Worm (Caenorhabditis elegans) whole organism, L1 larva: Measurements from ENCODE around the gene pat-4.

ENCODE experiments used
- C34B4.2 ChIP-seq: sonication (generic microtip); optimal IDR thresholded peaks from 2 replicates; lab custom pipeline; 2017; ENCODE audit warnings: mild to moderate bottlenecking, missing genetic modification characterization, missing compliant biosample characterization
- F16B12.6 ChIP-seq: fragments of 150-350 bp; optimal IDR thresholded peaks from 2 replicates; lab custom pipeline; 2014; ENCODE audit warnings: missing biosample characterization, missing genetic modification characterization
- aha-1 ChIP-seq: fragments of 150-350 bp; optimal IDR thresholded peaks from 2 replicates; lab custom pipeline; 2014; ENCODE audit warnings: missing biosample characterization, missing genetic modification characterization
- alr-1 ChIP-seq: fragments of 200-800 bp; sonication (Bioruptor generic); optimal IDR thresholded peaks from 2 replicates; lab custom pipeline; 2018; ENCODE audit warnings: borderline replicate concordance, mild to moderate bottlenecking, missing genetic modification characterization, missing compliant biosample characterization
- ama-1 ChIP-seq: fragments of 150-350 bp; optimal IDR thresholded peaks from 2 replicates; lab custom pipeline; 2014
- ceh-8 ChIP-seq: fragments of 200-800 bp; sonication (Bioruptor generic); optimal IDR thresholded peaks from 2 replicates; lab custom pipeline; 2018; ENCODE audit warnings: mild to moderate bottlenecking, missing genetic modification characterization, moderate library complexity, missing compliant biosample characterization
- ceh-82 ChIP-seq, 3 experiments: fragments of 150-350 bp in 1 of 3; sonication (generic microtip) in 2 of 3; optimal IDR thresholded peaks; 2 replicates each; lab custom pipeline; 2014 to 2017; ENCODE audit warnings: missing biosample characterization in 3 of 3, missing genetic modification characterization in 3 of 3
- ces-1 ChIP-seq: fragments of 150-350 bp; optimal IDR thresholded peaks from 2 replicates; lab custom pipeline; 2014; ENCODE audit warnings: missing biosample characterization, missing genetic modification reagents, missing genetic modification characterization
- dpl-1 ChIP-seq, 3 experiments: fragments of 150-350 bp in 2 of 3; sonication (generic microtip) in 1 of 3; optimal IDR thresholded peaks; 2 replicates each; lab custom pipeline; 2014 to 2017; ENCODE audit warnings: missing biosample characterization in 3 of 3, missing genetic modification characterization in 3 of 3, missing genetic modification reagents in 3 of 3
- dsc-1 ChIP-seq: sonication (generic microtip); optimal IDR thresholded peaks from 2 replicates; lab custom pipeline; 2016; ENCODE audit warnings: mild to moderate bottlenecking, missing genetic modification characterization, missing compliant biosample characterization
- efl-1 ChIP-seq, 4 experiments: fragments of 150-350 bp; optimal IDR thresholded peaks in 3 of 4; peaks in 1 of 4; 1 replicate in 1 of 4; 2 replicates in 3 of 4; lab custom pipeline; 2014; ENCODE audit warnings: missing biosample characterization in 2 of 4, missing genetic modification characterization in 2 of 4, missing genetic modification reagents in 2 of 4
- elt-2 ChIP-seq: sonication (generic microtip); optimal IDR thresholded peaks from 2 replicates; lab custom pipeline; 2016; ENCODE audit warnings: missing genetic modification characterization, mild to moderate bottlenecking, inconsistent platforms, missing compliant biosample characterization, missing genetic modification reagents
- elt-3 ChIP-seq, 6 experiments: fragments of 150-350 bp in 1 of 6; sonication (generic microtip); optimal IDR thresholded peaks; 2 replicates each; lab custom pipeline; 2017 to 2018; ENCODE audit warnings: missing biosample characterization in 6 of 6, missing genetic modification characterization in 6 of 6, inconsistent platforms in 1 of 6
- ets-5 ChIP-seq: fragments of 200-800 bp; sonication (Bioruptor generic); IDR thresholded peaks from 2 replicates; pipeline ENCODE4 v1.3.6; 2022; ENCODE audit warnings: missing genetic modification characterization, missing compliant biosample characterization
- fkh-4 ChIP-seq: sonication (generic microtip); optimal IDR thresholded peaks from 2 replicates; lab custom pipeline; 2016; ENCODE audit warnings: missing compliant biosample characterization, missing genetic modification characterization, borderline replicate concordance
- grh-1 ChIP-seq: fragments of 200-800 bp; sonication (Bioruptor generic); IDR thresholded peaks from 2 replicates; pipeline ENCODE4 v1.3.6; 2022; ENCODE audit warnings: missing genetic modification reagents, missing genetic modification characterization, missing compliant biosample characterization
- hlh-17 ChIP-seq: fragments of 200-800 bp; sonication (Bioruptor generic); optimal IDR thresholded peaks from 2 replicates; lab custom pipeline; 2018; ENCODE audit warnings: missing genetic modification characterization, mild to moderate bottlenecking, missing compliant biosample characterization, moderate library complexity, borderline replicate concordance
- hpl-2 ChIP-seq: fragments of 150-350 bp; optimal IDR thresholded peaks from 2 replicates; lab custom pipeline; 2014; ENCODE audit warnings: missing biosample characterization, missing genetic modification reagents, missing genetic modification characterization
- irx-1 ChIP-seq: sonication (generic microtip); optimal IDR thresholded peaks from 2 replicates; lab custom pipeline; 2016; ENCODE audit warnings: missing genetic modification characterization, missing compliant biosample characterization
- jun-1 ChIP-seq: fragments of 150-350 bp; optimal IDR thresholded peaks from 2 replicates; lab custom pipeline; 2014; ENCODE audit warnings: missing biosample characterization, missing genetic modification reagents, missing genetic modification characterization
- lin-14 ChIP-seq: fragments of 200-800 bp; sonication (Bioruptor generic); optimal IDR thresholded peaks from 2 replicates; lab custom pipeline; 2018; ENCODE audit warnings: mild to moderate bottlenecking, missing genetic modification characterization, moderate library complexity, missing compliant biosample characterization
- lin-15B ChIP-seq: fragments of 150-350 bp; sonication (generic microtip); optimal IDR thresholded peaks from 3 replicates; lab custom pipeline; 2014; ENCODE audit warnings: missing biosample characterization, missing genetic modification characterization
- lin-35 ChIP-seq, 2 experiments: fragments of 150-350 bp; optimal IDR thresholded peaks; 2 replicates each; lab custom pipeline; 2014; ENCODE audit warnings: missing biosample characterization in 2 of 2, missing genetic modification characterization in 2 of 2, missing genetic modification reagents in 2 of 2
- lin-39 ChIP-seq: fragments of 150-350 bp; optimal IDR thresholded peaks from 2 replicates; lab custom pipeline; 2014; ENCODE audit warnings: missing biosample characterization, missing genetic modification reagents, missing genetic modification characterization
- lsy-2 ChIP-seq, 2 experiments: fragments of 150-350 bp; optimal IDR thresholded peaks; 2 replicates each; lab custom pipeline; 2014; ENCODE audit warnings: missing biosample characterization in 2 of 2, missing genetic modification characterization in 2 of 2
- mdl-1 ChIP-seq, 2 experiments: fragments of 150-350 bp; optimal IDR thresholded peaks; 2 replicates each; lab custom pipeline; 2014 to 2017; ENCODE audit warnings: missing biosample characterization in 2 of 2, missing genetic modification characterization in 2 of 2, inconsistent platforms in 1 of 2
- mef-2 ChIP-seq: fragments of 150-350 bp; optimal IDR thresholded peaks from 2 replicates; lab custom pipeline; 2014; ENCODE audit warnings: missing biosample characterization, missing genetic modification characterization
- nhr-12 ChIP-seq: sonication (generic microtip); optimal IDR thresholded peaks from 2 replicates; lab custom pipeline; 2017; ENCODE audit warnings: missing biosample characterization, missing genetic modification characterization
- nhr-19 ChIP-seq: fragments of 200-800 bp; sonication (Bioruptor generic); conservative IDR thresholded peaks from 2 replicates; pipeline ENCODE4 v1.3.6; 2022; ENCODE audit warnings: missing genetic modification characterization, missing compliant biosample characterization
- nhr-20 ChIP-seq: sonication (generic microtip); optimal IDR thresholded peaks from 2 replicates; lab custom pipeline; 2016; ENCODE audit warnings: mild to moderate bottlenecking, missing genetic modification characterization, missing compliant biosample characterization
- nhr-28 ChIP-seq: fragments of 150-350 bp; optimal IDR thresholded peaks from 2 replicates; lab custom pipeline; 2014; ENCODE audit warnings: missing biosample characterization, missing genetic modification characterization
- nhr-47 ChIP-seq: sonication (generic microtip); optimal IDR thresholded peaks from 2 replicates; lab custom pipeline; 2016; ENCODE audit warnings: mild to moderate bottlenecking, missing genetic modification characterization, moderate library complexity, missing compliant biosample characterization
- nhr-71 ChIP-seq: sonication (generic microtip); optimal IDR thresholded peaks from 2 replicates; lab custom pipeline; 2016; ENCODE audit warnings: mild to moderate bottlenecking, missing genetic modification characterization, moderate library complexity, missing compliant biosample characterization
- nhr-77 ChIP-seq: fragments of 150-350 bp; optimal IDR thresholded peaks from 2 replicates; lab custom pipeline; 2014; ENCODE audit warnings: missing biosample characterization, missing genetic modification characterization
- nhr-85 ChIP-seq: sonication (generic microtip); peaks from one replicate; lab custom pipeline; 2016; ENCODE audit warnings: missing genetic modification characterization, inconsistent platforms, missing compliant biosample characterization
- nhr-90 ChIP-seq: sonication (generic microtip); optimal IDR thresholded peaks from 2 replicates; lab custom pipeline; 2016; ENCODE audit warnings: mild to moderate bottlenecking, missing genetic modification characterization, missing compliant biosample characterization; ENCODE audit not compliant: poor library complexity
- pag-3 ChIP-seq: sonication (generic microtip); optimal IDR thresholded peaks from 2 replicates; lab custom pipeline; 2017; ENCODE audit warnings: missing genetic modification characterization, mild to moderate bottlenecking, missing compliant biosample characterization, antibody characterized with exemption, borderline replicate concordance; ENCODE audit not compliant: insufficient read depth
- pax-3 ChIP-seq: fragments of 200-800 bp; sonication (Bioruptor generic); optimal IDR thresholded peaks from 2 replicates; lab custom pipeline; 2018; ENCODE audit warnings: mild to moderate bottlenecking, missing genetic modification characterization, moderate library complexity, missing compliant biosample characterization
- pqm-1 ChIP-seq: sonication (generic microtip); optimal IDR thresholded peaks from 3 replicates; lab custom pipeline; 2017; ENCODE audit warnings: missing biosample characterization, missing genetic modification characterization
- rnt-1 ChIP-seq: sonication (generic microtip); optimal IDR thresholded peaks from 2 replicates; lab custom pipeline; 2016; ENCODE audit warnings: mild to moderate bottlenecking, missing genetic modification characterization, moderate library complexity, missing compliant biosample characterization
- snu-23 ChIP-seq: sonication (generic microtip); optimal IDR thresholded peaks from 2 replicates; lab custom pipeline; 2016; ENCODE audit warnings: missing genetic modification characterization, missing compliant biosample characterization
- sox-4 ChIP-seq: sonication (generic microtip); optimal IDR thresholded peaks from 2 replicates; lab custom pipeline; 2016; ENCODE audit warnings: missing genetic modification characterization, missing compliant biosample characterization
- sup-37 ChIP-seq: fragments of 200-800 bp; sonication (Bioruptor generic); optimal IDR thresholded peaks from 2 replicates; lab custom pipeline; 2018; ENCODE audit warnings: mild to moderate bottlenecking, missing genetic modification characterization, missing compliant biosample characterization
- swsn-7 ChIP-seq: sonication (generic microtip); optimal IDR thresholded peaks from 2 replicates; lab custom pipeline; 2016; ENCODE audit warnings: missing genetic modification characterization, missing compliant biosample characterization
- tbx-2 ChIP-seq: sonication (generic microtip); optimal IDR thresholded peaks from 2 replicates; lab custom pipeline; 2016; ENCODE audit warnings: missing genetic modification characterization, missing compliant biosample characterization
- tlp-1 ChIP-seq: fragments of 150-350 bp; optimal IDR thresholded peaks from 2 replicates; lab custom pipeline; 2014; ENCODE audit warnings: missing biosample characterization, missing genetic modification characterization
- unc-30 ChIP-seq: sonication (generic microtip); optimal IDR thresholded peaks from 2 replicates; lab custom pipeline; 2017; ENCODE audit warnings: missing biosample characterization, missing genetic modification characterization
- unc-86 ChIP-seq: sonication (generic microtip); optimal IDR thresholded peaks from 2 replicates; lab custom pipeline; 2016; ENCODE audit warnings: missing genetic modification characterization, missing compliant biosample characterization
- vab-15 ChIP-seq: sonication (generic microtip); optimal IDR thresholded peaks from 2 replicates; lab custom pipeline; 2017; ENCODE audit warnings: missing genotype, mild to moderate bottlenecking, missing genetic modification characterization, missing compliant biosample characterization
- ztf-4 ChIP-seq: fragments of 150-350 bp; optimal IDR thresholded peaks from 2 replicates; lab custom pipeline; 2014; ENCODE audit warnings: missing biosample characterization, missing genetic modification characterization

Gene pat-4

DNA sequence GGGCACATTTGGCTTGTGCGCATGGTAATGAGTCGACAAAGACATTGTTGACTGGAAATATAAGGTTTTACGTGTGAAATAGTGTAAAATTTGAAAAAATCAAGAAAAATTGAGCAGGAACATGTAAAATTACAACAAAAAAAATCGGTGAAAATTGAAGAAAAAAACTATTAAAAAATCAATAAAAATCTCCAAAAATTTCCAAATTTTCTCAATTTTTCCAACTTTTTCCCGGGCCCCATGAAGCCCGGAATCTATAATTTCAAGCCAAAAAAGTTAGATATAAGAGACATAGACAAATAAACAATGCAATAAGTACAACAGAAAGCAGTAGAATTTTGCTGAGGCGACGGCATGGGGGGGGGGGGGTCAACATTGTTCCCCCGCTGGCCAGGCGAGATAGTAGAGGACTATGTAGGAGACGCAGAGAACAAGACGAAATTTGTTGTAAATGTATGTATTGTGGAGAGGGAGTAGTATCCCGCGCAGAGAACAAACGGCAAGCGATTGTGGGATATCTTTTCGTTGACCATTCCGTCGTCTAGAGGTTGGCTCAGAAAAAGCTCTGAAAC is at the start of gene pat-4:
pat-4 (minus strand) TSS at position 51 of the 572 bp plus-strand sequence.
- no peak for TF ChIP-seq pax-3 (tag; lab: Kevin White, UChicago)
- TF ChIP-seq ztf-4 (tag; lab: Kevin White, UChicago), result no peak
- peak; percentile 19 for TF ChIP-seq nhr-47 (tag; lab: Kevin White, UChicago)
- peak; percentile 80 for TF ChIP-seq lin-14 (GFP tag; lab: Kevin White, UChicago)
- TF ChIP-seq pqm-1 (tag; lab: Kevin White, UChicago), result no peak
- TF ChIP-seq nhr-28 (tag; lab: Kevin White, UChicago), result no peak
- peak; percentile 56 for TF ChIP-seq nhr-19
- no peak for TF ChIP-seq hlh-17 (GFP tag; lab: Kevin White, UChicago)
- TF ChIP-seq unc-86 (tag; lab: Kevin White, UChicago), result no peak
- TF ChIP-seq unc-30 (tag; lab: Kevin White, UChicago), result no peak
- TF ChIP-seq vab-15 (tag; lab: Kevin White, UChicago), result no peak
- TF ChIP-seq nhr-85 (tag; lab: Kevin White, UChicago), result peak; percentile 8
- peak in 1 of 3 experiments; percentile 9 for TF ChIP-seq dpl-1 (GFP tag; optimal IDR thresholded peaks at IDR 0.05; lab: Kevin White, UChicago)
- no peak for TF ChIP-seq F16B12.6 (tag; lab: Kevin White, UChicago)
- peak in 1 of 6 experiments; percentile 6 for TF ChIP-seq elt-3 (tag; optimal IDR thresholded peaks at IDR 0.05; lab: Kevin White, UChicago)
- no peak for TF ChIP-seq C34B4.2 (tag; lab: Kevin White, UChicago)
- TF ChIP-seq nhr-90, result peak; percentile 35
- no peak for TF ChIP-seq irx-1 (tag; lab: Kevin White, UChicago)
- TF ChIP-seq hpl-2, result no peak
- TF ChIP-seq jun-1, result no peak
- TF ChIP-seq dsc-1 (tag; lab: Kevin White, UChicago), result peak; percentile 11
- peak in 1 of 2 experiments; percentile 1 for TF ChIP-seq lin-35 (GFP tag; optimal IDR thresholded peaks at IDR 0.05; lab: Kevin White, UChicago)
- no peak for TF ChIP-seq alr-1 (tag; lab: Kevin White, UChicago)
- TF ChIP-seq swsn-7 (tag; lab: Kevin White, UChicago), result peak; percentile 45
- no peak for TF ChIP-seq ceh-8
- TF ChIP-seq pag-3 (tag; lab: Kevin White, UChicago), result no peak
- TF ChIP-seq elt-2, result no peak
- TF ChIP-seq lsy-2 (tag; optimal IDR thresholded peaks at IDR 0.05; lab: Kevin White, UChicago), result peak; percentile 2 to 33
- TF ChIP-seq efl-1 (optimal IDR thresholded peaks at IDR 0.05; lab: Kevin White, UChicago), result peak; percentile 13 to 30
- no peak for TF ChIP-seq efl-1 (GFP tag; optimal IDR thresholded peaks at IDR 0.05 in 1 of 2; lab: Kevin White, UChicago)
- TF ChIP-seq nhr-71 (tag; lab: Kevin White, UChicago), result peak; percentile 49
- TF ChIP-seq ets-5 (GFP tag; lab: Robert Waterston, UW), result no peak
- no peak for TF ChIP-seq lin-15B (tag; lab: Kevin White, UChicago)
- TF ChIP-seq ceh-82 (tag; optimal IDR thresholded peaks at IDR 0.05; lab: Kevin White, UChicago), result peak in 2 of 3 experiments; percentile 20 to 22
- TF ChIP-seq ces-1 (GFP tag; lab: Kevin White, UChicago), result no peak
- TF ChIP-seq mef-2 (tag; lab: Kevin White, UChicago), result no peak
- peak; percentile 40 for TF ChIP-seq nhr-20 (tag; lab: Kevin White, UChicago)
- TF ChIP-seq nhr-12, result no peak
- TF ChIP-seq aha-1 (tag; lab: Kevin White, UChicago), result no peak
- TF ChIP-seq fkh-4 (tag; lab: Kevin White, UChicago), result no peak
- TF ChIP-seq tlp-1, result no peak
- peak; percentile 62 for TF ChIP-seq snu-23
- TF ChIP-seq mdl-1 (tag; optimal IDR thresholded peaks at IDR 0.05; lab: Kevin White, UChicago), result peak in 1 of 2 experiments; percentile 26
- peak; percentile 38 for TF ChIP-seq rnt-1 (tag; lab: Kevin White, UChicago)
- no peak for TF ChIP-seq sup-37
- no peak for TF ChIP-seq ama-1 (lab: Kevin White, UChicago)
- TF ChIP-seq grh-1, result 0 out of 2 replicates have a peak, but pooled peaks have one; percentile 8
- TF ChIP-seq sox-4, result no peak
- no peak for TF ChIP-seq nhr-77 (tag; lab: Kevin White, UChicago)
- peak; percentile 23 for TF ChIP-seq tbx-2
- TF ChIP-seq lin-39 (tag; lab: Kevin White, UChicago), result no peak
